Fruit fly (Drosophila melanogaster) whole organism, embryonic: ENCODE data around the gene Dfd.

Experiments used
- Abd-B ChIP-seq: fragments of 200-800 bp; sonication (Bioruptor generic); optimal IDR thresholded peaks from 2 replicates; lab custom pipeline; 2018; ENCODE audit warnings: missing biosample characterization, mild to moderate bottlenecking, missing genetic modification characterization, moderate library complexity
- B-H1 ChIP-seq: fragments of 200-800 bp; sonication (Bioruptor generic); IDR thresholded peaks from 3 replicates; pipeline ENCODE4 v1.3.6; 2022; ENCODE audit warnings: missing biosample characterization, missing genetic modification characterization
- Bdp1 ChIP-seq: fragments of 200-800 bp; sonication (Bioruptor generic); optimal IDR thresholded peaks from 3 replicates; lab custom pipeline; 2016; ENCODE audit warnings: missing biosample characterization, missing genetic modification characterization
- BtbVII ChIP-seq: fragments of 200-800 bp; sonication (Bioruptor generic); optimal IDR thresholded peaks from 3 replicates; lab custom pipeline; 2017; ENCODE audit warnings: missing biosample characterization, mild to moderate bottlenecking, missing genetic modification characterization
- C15 ChIP-seq: fragments of 200-800 bp; sonication (Bioruptor generic); IDR thresholded peaks from 3 replicates; pipeline ENCODE4 v1.3.6; 2022; ENCODE audit warnings: missing biosample characterization, missing genetic modification characterization
- CG1024 ChIP-seq: fragments of 200-800 bp; sonication (Bioruptor generic); IDR thresholded peaks from 2 replicates; pipeline ENCODE4 v1.3.6; 2022; ENCODE audit warnings: missing biosample characterization, missing genetic modification characterization
- CG10267 ChIP-seq: fragments of 200-800 bp; sonication (Bioruptor generic); optimal IDR thresholded peaks from 2 replicates; lab custom pipeline; 2018; ENCODE audit warnings: missing biosample characterization, mild to moderate bottlenecking, missing genetic modification characterization, moderate library complexity
- CG11093 ChIP-seq: fragments of 200-800 bp; sonication (Bioruptor generic); IDR thresholded peaks from 3 replicates; pipeline ENCODE4 v1.3.6; 2022; ENCODE audit warnings: missing biosample characterization, missing genetic modification characterization
- CG18011 ChIP-seq: fragments of 200-800 bp; sonication (Bioruptor generic); optimal IDR thresholded peaks from 2 replicates; lab custom pipeline; 2017; ENCODE audit warnings: missing biosample characterization, missing genetic modification characterization, mild to moderate bottlenecking, moderate library complexity, missing genotype
- CG18619 ChIP-seq: fragments of 200-800 bp; sonication (Bioruptor generic); optimal IDR thresholded peaks from 3 replicates; lab custom pipeline; 2017; ENCODE audit warnings: missing biosample characterization, mild to moderate bottlenecking, missing genetic modification characterization
- CG18764 ChIP-seq: fragments of 200-800 bp; sonication (Bioruptor generic); optimal IDR thresholded peaks from 3 replicates; lab custom pipeline; 2016; ENCODE audit warnings: missing biosample characterization, missing genetic modification characterization
- CG2120 ChIP-seq: fragments of 200-800 bp; sonication (Bioruptor generic); optimal IDR thresholded peaks from 3 replicates; lab custom pipeline; 2016; ENCODE audit warnings: missing biosample characterization, missing genetic modification characterization
- CG2889 ChIP-seq: fragments of 200-800 bp; sonication (Bioruptor generic); IDR thresholded peaks from 3 replicates; pipeline ENCODE4 v1.3.6; 2022; ENCODE audit warnings: missing biosample characterization, missing genetic modification characterization
- CG32767 ChIP-seq: fragments of 200-800 bp; sonication (Bioruptor generic); IDR thresholded peaks from 2 replicates; pipeline ENCODE4 v1.3.6; 2022; ENCODE audit warnings: missing biosample characterization, missing genetic modification characterization
- CG33213 ChIP-seq: fragments of 200-800 bp; sonication (Bioruptor generic); optimal IDR thresholded peaks from 3 replicates; lab custom pipeline; 2016; ENCODE audit warnings: missing biosample characterization, missing genetic modification characterization
- CG34422 ChIP-seq: fragments of 200-800 bp; sonication (Bioruptor generic); IDR thresholded peaks from 3 replicates; pipeline ENCODE4 v1.3.6; 2022; ENCODE audit warnings: missing biosample characterization, missing genetic modification characterization
- CG4328 ChIP-seq: fragments of 200-800 bp; sonication (Bioruptor generic); optimal IDR thresholded peaks from 3 replicates; lab custom pipeline; 2017; ENCODE audit warnings: missing biosample characterization, missing genetic modification reagents, missing genetic modification characterization
- CG4617 ChIP-seq: fragments of 200-800 bp; sonication (Bioruptor generic); optimal IDR thresholded peaks from 3 replicates; lab custom pipeline; 2016; ENCODE audit warnings: missing biosample characterization, missing genetic modification characterization, borderline replicate concordance
- CG6175 ChIP-seq: fragments of 200-800 bp; sonication (Bioruptor generic); IDR thresholded peaks from 3 replicates; pipeline ENCODE4 v1.3.6; 2022; ENCODE audit warnings: missing biosample characterization, missing genetic modification characterization
- CkIIα-i1 ChIP-seq: fragments of 200-800 bp; sonication (Bioruptor generic); IDR thresholded peaks from 2 replicates; pipeline ENCODE4 v1.3.6; 2022; ENCODE audit warnings: missing biosample characterization, missing genetic modification characterization
- Dfd ChIP-seq, 2 experiments: fragments of >200 bp; optimal IDR thresholded peaks; 2 replicates each; lab custom pipeline; 2017; ENCODE audit warnings: missing biosample characterization in 2 of 2, missing genetic modification characterization in 2 of 2
- Doc2 ChIP-seq: fragments of 200-800 bp; sonication (Bioruptor generic); IDR thresholded peaks from 2 replicates; pipeline ENCODE4 v1.3.6; 2022; ENCODE audit warnings: missing biosample characterization, missing genetic modification characterization
- Dref ChIP-seq: fragments of 200-800 bp; sonication (Bioruptor generic); IDR thresholded peaks from 2 replicates; pipeline ENCODE4 v1.3.6; 2022; ENCODE audit warnings: missing biosample characterization, missing genetic modification characterization
- ERR ChIP-seq: fragments of 200-800 bp; sonication (Bioruptor generic); optimal IDR thresholded peaks from 2 replicates; lab custom pipeline; 2016; ENCODE audit warnings: missing biosample characterization, missing genetic modification characterization
- Ets65A ChIP-seq: fragments of 200-800 bp; sonication (Bioruptor generic); peaks from one replicate; lab custom pipeline; 2016; ENCODE audit warnings: missing biosample characterization, missing genetic modification characterization
- HLH3B ChIP-seq: fragments of 200-800 bp; sonication (Bioruptor generic); IDR thresholded peaks from 2 replicates; pipeline ENCODE4 v1.3.6; 2022; ENCODE audit warnings: missing biosample characterization, missing genetic modification characterization
- NC2α ChIP-seq: fragments of 200-800 bp; sonication (Bioruptor generic); optimal IDR thresholded peaks from 2 replicates; lab custom pipeline; 2016; ENCODE audit warnings: missing biosample characterization, missing genetic modification characterization
- Opbp ChIP-seq: fragments of 200-800 bp; sonication (Bioruptor generic); IDR thresholded peaks from 3 replicates; pipeline ENCODE4 v1.3.6; 2022; ENCODE audit warnings: missing biosample characterization, missing genetic modification characterization; ENCODE audit not compliant: partially characterized antibody
- Pdp1 ChIP-seq, 2 experiments: fragments of 200-800 bp; sonication (Bioruptor generic); optimal IDR thresholded peaks; 3 replicates each; lab custom pipeline; 2016; ENCODE audit warnings: missing biosample characterization in 2 of 2, missing genetic modification characterization in 2 of 2, mild to moderate bottlenecking in 1 of 2, moderate library complexity in 1 of 2
- Ravus ChIP-seq: fragments of 200-800 bp; sonication (Bioruptor generic); IDR thresholded peaks from 2 replicates; pipeline ENCODE4 v1.3.6; 2022; ENCODE audit warnings: missing biosample characterization, missing genetic modification characterization
- Sin3A ChIP-seq: fragments of >200 bp; optimal IDR thresholded peaks from 2 replicates; lab custom pipeline; 2018
- Trl ChIP-seq, 3 experiments: fragments of >200 bp in 2 of 3; fragments of 200-800 bp in 1 of 3; sonication (Bioruptor generic) in 1 of 3; optimal IDR thresholded peaks; 2 replicates in 1 of 3; 3 replicates in 2 of 3; lab custom pipeline; 2016 to 2017; ENCODE audit warnings: missing biosample characterization in 1 of 3, missing genetic modification characterization in 1 of 3
- al ChIP-seq: fragments of 200-800 bp; sonication (Bioruptor generic); IDR thresholded peaks from 2 replicates; pipeline ENCODE4 v1.3.6; 2022; ENCODE audit warnings: missing biosample characterization, missing genetic modification characterization
- cas ChIP-seq: fragments of 200-800 bp; sonication (Bioruptor generic); IDR thresholded peaks from 2 replicates; pipeline ENCODE4 v1.3.6; 2022; ENCODE audit warnings: missing biosample characterization, missing genetic modification characterization
- cg ChIP-seq: fragments of 200-800 bp; sonication (Bioruptor generic); optimal IDR thresholded peaks from 3 replicates; lab custom pipeline; 2019; ENCODE audit warnings: missing biosample characterization, mild to moderate bottlenecking, missing genetic modification characterization, moderate library complexity
- disco-r ChIP-seq: fragments of 200-800 bp; sonication (Bioruptor generic); optimal IDR thresholded peaks from 2 replicates; lab custom pipeline; 2016; ENCODE audit warnings: missing biosample characterization, missing genetic modification characterization
- gem ChIP-seq: fragments of 200-800 bp; sonication (Bioruptor generic); optimal IDR thresholded peaks from 2 replicates; lab custom pipeline; 2019; ENCODE audit warnings: missing biosample characterization, mild to moderate bottlenecking, missing genetic modification characterization, moderate library complexity
- gsb ChIP-seq: fragments of 200-800 bp; sonication (Bioruptor generic); IDR thresholded peaks from 2 replicates; pipeline ENCODE4 v1.3.6; 2022; ENCODE audit warnings: missing biosample characterization, missing genetic modification characterization
- gt ChIP-seq: fragments of 200-800 bp; sonication (Bioruptor generic); IDR thresholded peaks from 2 replicates; pipeline ENCODE4 v1.3.6; 2022; ENCODE audit warnings: missing biosample characterization, missing genetic modification characterization
- her ChIP-seq: fragments of 200-800 bp; sonication (Bioruptor generic); optimal IDR thresholded peaks from 2 replicates; lab custom pipeline; 2016; ENCODE audit warnings: missing biosample characterization, missing genetic modification characterization
- hkb ChIP-seq, 2 experiments: fragments of 200-800 bp in 1 of 2; fragments of >200 bp in 1 of 2; sonication (Bioruptor generic) in 1 of 2; IDR thresholded peaks in 1 of 2; optimal IDR thresholded peaks in 1 of 2; 2 replicates each; pipeline versions ENCODE4 v1.3.6 to Lab custom; 2017 to 2022; ENCODE audit warnings: missing biosample characterization in 1 of 2, missing genetic modification characterization in 1 of 2
- ken ChIP-seq: fragments of 200-800 bp; sonication (Bioruptor generic); IDR thresholded peaks from 3 replicates; pipeline ENCODE4 v1.3.6; 2022; ENCODE audit warnings: missing biosample characterization, missing genetic modification characterization
- klu ChIP-seq: fragments of 200-800 bp; sonication (Bioruptor generic); IDR thresholded peaks from 2 replicates; pipeline ENCODE4 v1.3.6; 2022; ENCODE audit warnings: missing biosample characterization, missing genetic modification characterization
- nom ChIP-seq: fragments of 200-800 bp; sonication (Bioruptor generic); optimal IDR thresholded peaks from 2 replicates; lab custom pipeline; 2017; ENCODE audit warnings: missing biosample characterization, missing genetic modification characterization, mild to moderate bottlenecking, moderate library complexity, missing genetic modification reagents
- peb ChIP-seq: fragments of 200-800 bp; sonication (Bioruptor generic); IDR thresholded peaks from 2 replicates; pipeline ENCODE4 v1.3.6; 2022; ENCODE audit warnings: missing biosample characterization, missing genetic modification characterization
- phol ChIP-seq: fragments of 200-800 bp; sonication (Bioruptor generic); optimal IDR thresholded peaks from 3 replicates; lab custom pipeline; 2018; ENCODE audit warnings: missing biosample characterization, mild to moderate bottlenecking, missing genetic modification characterization, moderate library complexity
- salm ChIP-seq: fragments of 200-800 bp; sonication (Bioruptor generic); optimal IDR thresholded peaks from 2 replicates; lab custom pipeline; 2018; ENCODE audit warnings: missing biosample characterization, mild to moderate bottlenecking, missing genetic modification characterization
- sug ChIP-seq: fragments of 200-800 bp; optimal IDR thresholded peaks from 2 replicates; lab custom pipeline; 2019; ENCODE audit warnings: missing biosample characterization, mild to moderate bottlenecking, missing genetic modification characterization, moderate library complexity
- toy ChIP-seq: fragments of 200-800 bp; sonication (Bioruptor generic); IDR thresholded peaks from 2 replicates; pipeline ENCODE4 v1.3.6; 2022; ENCODE audit warnings: missing biosample characterization, missing genetic modification characterization
- twi ChIP-seq: fragments of 200-800 bp; optimal IDR thresholded peaks from 2 replicates; lab custom pipeline; 2019; ENCODE audit warnings: missing biosample characterization, mild to moderate bottlenecking, missing genetic modification characterization, moderate library complexity

Dfd gene

DNA sequence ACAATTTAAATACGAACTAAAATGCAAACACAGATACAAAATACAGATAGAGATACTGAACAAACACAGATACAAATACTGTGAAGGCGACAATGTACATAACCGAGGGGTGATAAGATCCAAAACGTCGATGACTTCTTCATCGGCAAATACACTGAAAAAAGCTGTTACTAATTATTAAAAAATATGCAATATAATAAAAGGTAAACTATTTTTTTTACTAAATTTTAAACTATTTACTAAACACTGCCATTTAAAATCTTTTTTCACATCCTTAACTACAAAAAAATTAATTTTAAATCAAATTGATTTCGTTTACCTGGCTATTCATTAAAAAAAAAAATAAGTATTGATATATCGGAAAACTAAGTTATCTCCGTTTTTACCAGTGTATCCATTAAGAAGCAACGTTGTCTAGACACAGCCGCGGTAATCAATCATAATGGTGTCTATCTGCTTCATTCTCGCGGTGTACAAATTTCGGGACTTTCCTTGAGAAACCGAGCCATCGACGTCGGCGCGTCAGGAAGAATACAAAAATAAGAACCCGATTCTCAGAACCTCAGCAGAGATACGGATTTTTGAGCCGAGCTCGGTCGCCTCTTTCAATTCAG, 28.7 kb upstream of the Dfd start:
- peak; percentile 63; the same call in 1 of the 2 replicates for TF ChIP-seq peb (GFP tag; lab: Robert Waterston, UW)
- TF ChIP-seq Trl (optimal IDR thresholded peaks at IDR 0.05; lab: Kevin White, UChicago) = no peak
- peak; percentile 70 for TF ChIP-seq Trl (GFP tag; optimal IDR thresholded peaks at IDR 0.05; lab: Kevin White, UChicago)
- TF ChIP-seq Ets65A = peak; percentile 77
- peak; percentile 4 for TF ChIP-seq her (GFP tag; lab: Kevin White, UChicago)
- no peak; the same call in 1 of the 2 replicates for TF ChIP-seq CG1024 (GFP tag; lab: Robert Waterston, UW)
- peak; percentile 69 for TF ChIP-seq CG18764 (GFP tag; lab: Kevin White, UChicago)
- peak; percentile 46; the same call in 1 of the 3 replicates for TF ChIP-seq CG34422
- peak; percentile 21 to 58 for TF ChIP-seq Pdp1 (GFP tag; optimal IDR thresholded peaks at IDR 0.05; lab: Kevin White, UChicago)
- TF ChIP-seq salm = peak; percentile 59
- TF ChIP-seq B-H1 (GFP tag; lab: Robert Waterston, UW) = no peak
- no peak for TF ChIP-seq Dref (GFP tag; lab: Robert Waterston, UW)
- TF ChIP-seq Ravus (GFP tag; lab: Robert Waterston, UW) = no peak; the same call in 1 of the 2 replicates
- no peak for TF ChIP-seq toy (GFP tag; lab: Robert Waterston, UW)
- TF ChIP-seq Doc2 (GFP tag; lab: Robert Waterston, UW) = no peak
- TF ChIP-seq Abd-B (GFP tag; lab: Kevin White, UChicago) = peak; percentile 89
- no peak for TF ChIP-seq nom (GFP tag; lab: Kevin White, UChicago)
- TF ChIP-seq ken (GFP tag; lab: Robert Waterston, UW) = no peak
- TF ChIP-seq CG4328 (GFP tag; lab: Kevin White, UChicago) = peak; percentile 66
- TF ChIP-seq CG10267 (tag; lab: Kevin White, UChicago) = peak; percentile 94
- no peak for TF ChIP-seq ERR
- no peak for TF ChIP-seq CG6175 (GFP tag; lab: Robert Waterston, UW)
- no peak for TF ChIP-seq gt
- peak; percentile 62; the same call in 1 of the 2 replicates for TF ChIP-seq HLH3B (GFP tag; lab: Robert Waterston, UW)
- TF ChIP-seq Bdp1 (GFP tag; lab: Kevin White, UChicago) = peak; percentile 30
- TF ChIP-seq Opbp (GFP tag; lab: Robert Waterston, UW) = no peak
- peak; percentile 64 for TF ChIP-seq cg
- TF ChIP-seq gem = peak; percentile 97
- no peak for TF ChIP-seq al (GFP tag; lab: Robert Waterston, UW)
- TF ChIP-seq twi = peak; percentile 90
- peak; percentile 26 for TF ChIP-seq CG18011 (GFP tag; lab: Kevin White, UChicago)
- TF ChIP-seq gsb = no peak
- TF ChIP-seq CkIIα-i1 = no peak
- peak; percentile 33 for TF ChIP-seq CG33213
- no peak for TF ChIP-seq Dfd (GFP tag; optimal IDR thresholded peaks at IDR 0.05; lab: Kevin White, UChicago)
- no peak for TF ChIP-seq C15 (GFP tag; lab: Robert Waterston, UW)
- TF ChIP-seq CG18619 (GFP tag; lab: Kevin White, UChicago) = peak; percentile 70
- TF ChIP-seq sug (tag; lab: Kevin White, UChicago) = peak; percentile 44
- no peak for TF ChIP-seq CG2120 (GFP tag; lab: Kevin White, UChicago)
- peak; percentile 18 for TF ChIP-seq BtbVII (GFP tag; lab: Kevin White, UChicago)
- peak; percentile 77 for TF ChIP-seq CG32767 (GFP tag; lab: Robert Waterston, UW)
- peak; percentile 62 for TF ChIP-seq CG4617 (GFP tag; lab: Kevin White, UChicago)
- no peak for TF ChIP-seq CG2889
- no peak for TF ChIP-seq cas (GFP tag; lab: Robert Waterston, UW)
- peak; percentile 96 for TF ChIP-seq phol (tag; lab: Kevin White, UChicago)
- no peak for TF ChIP-seq disco-r
- no peak for TF ChIP-seq hkb (optimal IDR thresholded peaks at IDR 0.05; lab: Kevin White, UChicago)
- TF ChIP-seq hkb (GFP tag; IDR thresholded peaks at IDR 0.05; lab: Robert Waterston, UW) = peak; percentile 59
- TF ChIP-seq CG11093 (GFP tag; lab: Robert Waterston, UW) = peak; percentile 77
- TF ChIP-seq NC2α (GFP tag; lab: Kevin White, UChicago) = peak; percentile 35
- TF ChIP-seq klu (GFP tag; lab: Robert Waterston, UW) = no peak; the same call in 1 of the 2 replicates
- TF ChIP-seq Sin3A (lab: Kevin White, UChicago) = no peak
